Worm (Caenorhabditis elegans): ENCODE measurements around the gene C03C10.7.

The C03C10.7 gene

ce11 chrIII:4099884-4100596 is 4.2 kb downstream of the C03C10.7 start:
- no peak for TF ChIP-seq sem-2 (GFP tag; optimal IDR thresholded peaks at IDR 0.05)
- no peak for TF ChIP-seq ceh-43 (GFP tag; optimal IDR thresholded peaks at IDR 0.05)
- no peak for TF ChIP-seq tbx-8 (GFP tag; optimal IDR thresholded peaks at IDR 0.05)
- TF ChIP-seq ceh-39 (tag; optimal IDR thresholded peaks at IDR 0.05): no peak
- no peak for TF ChIP-seq drap-1 (GFP tag; optimal IDR thresholded peaks at IDR 0.05)
- TF ChIP-seq mab-5 (tag; optimal IDR thresholded peaks at IDR 0.05): no peak
- TF ChIP-seq elt-1 (tag; optimal IDR thresholded peaks at IDR 0.05; ENCODE audit: borderline replicate concordance, insufficient read depth): peak; percentile 3
- TF ChIP-seq lsy-2 (tag; optimal IDR thresholded peaks at IDR 0.05): no peak
- no peak for TF ChIP-seq ztf-11 (tag; optimal IDR thresholded peaks at IDR 0.05)
- TF ChIP-seq pha-4 (tag; optimal IDR thresholded peaks at IDR 0.05): no peak
- TF ChIP-seq ceh-83 (GFP tag; optimal IDR thresholded peaks at IDR 0.05): no peak
- no peak for TF ChIP-seq flh-1 (GFP tag; optimal IDR thresholded peaks at IDR 0.05)
- TF ChIP-seq nhr-237 (tag; optimal IDR thresholded peaks at IDR 0.05): peak; percentile 2
- TF ChIP-seq lin-32 (GFP tag; optimal IDR thresholded peaks at IDR 0.05): no peak
- peak; percentile 45 for TF ChIP-seq unc-62 (GFP tag; optimal IDR thresholded peaks at IDR 0.05)
- no peak for TF ChIP-seq sptf-1 (tag; optimal IDR thresholded peaks at IDR 0.05)
- peak; percentile 64 for TF ChIP-seq blmp-1 (tag; optimal IDR thresholded peaks at IDR 0.05)
- peak; percentile 56 for TF ChIP-seq ham-2 (GFP tag; optimal IDR thresholded peaks at IDR 0.05)
- TF ChIP-seq unc-120 (tag; optimal IDR thresholded peaks at IDR 0.05; ENCODE audit: poor library complexity, severe bottlenecking): no peak

- TF ChIP-seq mls-2 (tag; optimal IDR thresholded peaks at IDR 0.05): no peak
- TF ChIP-seq elt-1 (tag; optimal IDR thresholded peaks at IDR 0.05; ENCODE audit: borderline replicate concordance, insufficient read depth): no peak
- no peak for TF ChIP-seq nhr-76 (tag; optimal IDR thresholded peaks at IDR 0.05)
- no peak for TF ChIP-seq nhr-237 (tag; optimal IDR thresholded peaks at IDR 0.05)
- no peak for TF ChIP-seq hlh-1 (tag; optimal IDR thresholded peaks at IDR 0.05)
- no peak for TF ChIP-seq elt-3 (tag; optimal IDR thresholded peaks at IDR 0.05)
- no peak for TF ChIP-seq sptf-1 (tag; optimal IDR thresholded peaks at IDR 0.05)
- no peak for TF ChIP-seq lin-32 (GFP tag; optimal IDR thresholded peaks at IDR 0.05)
- TF ChIP-seq blmp-1 (tag; optimal IDR thresholded peaks at IDR 0.05): no peak
- TF ChIP-seq ces-1 (GFP tag; optimal IDR thresholded peaks at IDR 0.05): no peak
- no peak for TF ChIP-seq cnd-1 (tag; optimal IDR thresholded peaks at IDR 0.05)
- TF ChIP-seq mab-5 (tag; optimal IDR thresholded peaks at IDR 0.05): no peak
- no peak for TF ChIP-seq zip-8 (tag; optimal IDR thresholded peaks at IDR 0.05)
- no peak for TF ChIP-seq nhr-12 (tag; optimal IDR thresholded peaks at IDR 0.05)
- no peak for TF ChIP-seq nhr-2 (tag; optimal IDR thresholded peaks at IDR 0.05)
- TF ChIP-seq sem-2 (GFP tag; optimal IDR thresholded peaks at IDR 0.05): no peak
- TF ChIP-seq lin-13 (tag; optimal IDR thresholded peaks at IDR 0.05): no peak
- no peak for TF ChIP-seq ceh-39 (tag; optimal IDR thresholded peaks at IDR 0.05)
- TF ChIP-seq drap-1 (GFP tag; optimal IDR thresholded peaks at IDR 0.05): no peak
These were observed 5.2 kb downstream of the C03C10.7 start for ce11 chrIII:4101016-4101415.

ce11 chrIII:4102039-4102438 is 6.2 kb downstream of the C03C10.7 start:
- no peak for TF ChIP-seq drap-1 (GFP tag; optimal IDR thresholded peaks at IDR 0.05)
- no peak for TF ChIP-seq elt-1 (tag; optimal IDR thresholded peaks at IDR 0.05; ENCODE audit: borderline replicate concordance, insufficient read depth)
- no peak for TF ChIP-seq mls-2 (tag; optimal IDR thresholded peaks at IDR 0.05)
- no peak for TF ChIP-seq lin-13 (tag; optimal IDR thresholded peaks at IDR 0.05)
- TF ChIP-seq zip-8 (tag; optimal IDR thresholded peaks at IDR 0.05): peak; percentile 26
- no peak for TF ChIP-seq lin-32 (GFP tag; optimal IDR thresholded peaks at IDR 0.05)
- TF ChIP-seq blmp-1 (tag; optimal IDR thresholded peaks at IDR 0.05): no peak

ce11 chrIII:4103171-4103570 is 7.3 kb downstream of the C03C10.7 start:
- TF ChIP-seq ces-1 (GFP tag; optimal IDR thresholded peaks at IDR 0.05): peak; percentile 95
- no peak for TF ChIP-seq ceh-83 (GFP tag; optimal IDR thresholded peaks at IDR 0.05)
- no peak for TF ChIP-seq unc-62 (GFP tag; optimal IDR thresholded peaks at IDR 0.05)

ce11 chrIII:4106611-4107010 is 10.8 kb downstream of the C03C10.7 start:
- TF ChIP-seq lin-13 (tag; optimal IDR thresholded peaks at IDR 0.05): no peak
- no peak for TF ChIP-seq unc-39 (tag; optimal IDR thresholded peaks at IDR 0.05)
- TF ChIP-seq pha-4 (tag; optimal IDR thresholded peaks at IDR 0.05): no peak
- TF ChIP-seq ceh-43 (GFP tag; optimal IDR thresholded peaks at IDR 0.05): no peak
- no peak for TF ChIP-seq blmp-1 (tag; optimal IDR thresholded peaks at IDR 0.05)
- no peak for TF ChIP-seq lin-32 (GFP tag; optimal IDR thresholded peaks at IDR 0.05)
